Fruit fly (Drosophila melanogaster): ENCODE results near the gene crp.

Gene crp

dm6 chr2L:16285692-16286359 lies 1.7 kb downstream of the crp start (continued):
- TF ChIP-seq fd96Cb (tag; optimal IDR thresholded peaks at IDR 0.05) (peak; percentile 94), CG11696 (GFP tag; IDR thresholded peaks at IDR 0.05) (no peak), CG11723 (GFP tag; optimal IDR thresholded peaks at IDR 0.05) (peak; percentile 53), CkIIα-i1 (GFP tag; IDR thresholded peaks at IDR 0.05) (no peak), Mrtf (GFP tag; IDR thresholded peaks at IDR 0.05) (no peak), CG30403 (GFP tag; optimal IDR thresholded peaks at IDR 0.05) (peak; percentile 82), p53 (GFP tag; optimal IDR thresholded peaks at IDR 0.05) (peak; percentile 54), CG2875 (GFP tag; optimal IDR thresholded peaks at IDR 0.05) (peak; percentile 81), Ada2b (GFP tag; IDR thresholded peaks at IDR 0.05) (no peak), stc (GFP tag; IDR thresholded peaks at IDR 0.05) (no peak), schlank (tag; optimal IDR thresholded peaks at IDR 0.05) (peak; percentile 80), CG8388 (GFP tag; optimal IDR thresholded peaks at IDR 0.05) (peak; percentile 84), CG2889 (GFP tag; IDR thresholded peaks at IDR 0.05) (no peak), TFAM (GFP tag; optimal IDR thresholded peaks at IDR 0.05) (peak; percentile 63), fru (optimal IDR thresholded peaks at IDR 0.05) (no peak), CG7556 (GFP tag; optimal IDR thresholded peaks at IDR 0.05) (no peak), HmgD (GFP tag; optimal IDR thresholded peaks at IDR 0.05) (peak; percentile 78), Pdp1 (GFP tag; optimal IDR thresholded peaks at IDR 0.05) (peak; percentile 86 to 97), unc-4 (GFP tag; IDR thresholded peaks at IDR 0.05; ENCODE audit: partially characterized antibody) (no peak), zen2 (GFP tag; IDR thresholded peaks at IDR 0.05; ENCODE audit: partially characterized antibody) (no peak), CG3838 (GFP tag; optimal IDR thresholded peaks at IDR 0.05) (peak; percentile 75), CG8290 (GFP tag; optimal IDR thresholded peaks at IDR 0.05) (peak; percentile 32), CG8290 (tag; optimal IDR thresholded peaks at IDR 0.05) (peak in 1 of 2 experiments; percentile 93), C15 (GFP tag; IDR thresholded peaks at IDR 0.05) (no peak), dmrt11E (tag; optimal IDR thresholded peaks at IDR 0.05) (peak; percentile 90), salm (tag; optimal IDR thresholded peaks at IDR 0.05) (peak; percentile 82), Deaf1 (tag; optimal IDR thresholded peaks at IDR 0.05) (peak; percentile 54), CG12942 (GFP tag; optimal IDR thresholded peaks at IDR 0.05) (peak; percentile 81), org-1 (GFP tag; optimal IDR thresholded peaks at IDR 0.05) (peak; percentile 69), CG12071 (GFP tag; optimal IDR thresholded peaks at IDR 0.05) (peak; percentile 90), stwl (tag; optimal IDR thresholded peaks at IDR 0.05) (peak; percentile 36), BtbVII (GFP tag; optimal IDR thresholded peaks at IDR 0.05) (peak; percentile 79), row (GFP tag; IDR thresholded peaks at IDR 0.05) (no peak), Xbp1 (GFP tag; optimal IDR thresholded peaks at IDR 0.05) (peak; percentile 93), Sin3A (optimal IDR thresholded peaks at IDR 0.05) (no peak)

- peak; percentile 52 for TF ChIP-seq org-1 (GFP tag; optimal IDR thresholded peaks at IDR 0.05)
- TF ChIP-seq h (optimal IDR thresholded peaks at IDR 0.05) = no peak
- TF ChIP-seq sr (GFP tag; IDR thresholded peaks at IDR 0.05) = no peak
- TF ChIP-seq ems (GFP tag; optimal IDR thresholded peaks at IDR 0.05) = peak; percentile 24
- TF ChIP-seq CG6254 (GFP tag; optimal IDR thresholded peaks at IDR 0.05) = no peak
- no peak for TF ChIP-seq knrl (GFP tag; IDR thresholded peaks at IDR 0.05; ENCODE audit: partially characterized antibody)
- no peak for TF ChIP-seq B-H1 (GFP tag; IDR thresholded peaks at IDR 0.05)
- no peak for TF ChIP-seq CG17612 (GFP tag; IDR thresholded peaks at IDR 0.05)
- no peak for TF ChIP-seq croc (GFP tag; conservative IDR thresholded peaks at IDR 0.05)
- TF ChIP-seq Blimp-1 (GFP tag; optimal IDR thresholded peaks at IDR 0.05) = peak; percentile 13
- no peak for TF ChIP-seq ro (GFP tag; IDR thresholded peaks at IDR 0.05)
- TF ChIP-seq CG15514 (GFP tag; optimal IDR thresholded peaks at IDR 0.05) = peak; percentile 36
- TF ChIP-seq Lim3 (GFP tag; IDR thresholded peaks at IDR 0.05) = no peak
- no peak for TF ChIP-seq HmgD (GFP tag; optimal IDR thresholded peaks at IDR 0.05)
- TF ChIP-seq chif (GFP tag; optimal IDR thresholded peaks at IDR 0.05) = peak in 1 of 2 experiments; percentile 20
- no peak for TF ChIP-seq Neu2 (GFP tag; optimal IDR thresholded peaks at IDR 0.05; ENCODE audit: borderline replicate concordance)
- no peak for TF ChIP-seq usp (GFP tag; optimal IDR thresholded peaks at IDR 0.05)
These were observed 2.9 kb downstream of the crp start for dm6 chr2L:16284306-16285299.

Data from whole organism, embryonic.